Fruit fly (Drosophila melanogaster): ENCODE results near the gene CG14218.

DNA sequence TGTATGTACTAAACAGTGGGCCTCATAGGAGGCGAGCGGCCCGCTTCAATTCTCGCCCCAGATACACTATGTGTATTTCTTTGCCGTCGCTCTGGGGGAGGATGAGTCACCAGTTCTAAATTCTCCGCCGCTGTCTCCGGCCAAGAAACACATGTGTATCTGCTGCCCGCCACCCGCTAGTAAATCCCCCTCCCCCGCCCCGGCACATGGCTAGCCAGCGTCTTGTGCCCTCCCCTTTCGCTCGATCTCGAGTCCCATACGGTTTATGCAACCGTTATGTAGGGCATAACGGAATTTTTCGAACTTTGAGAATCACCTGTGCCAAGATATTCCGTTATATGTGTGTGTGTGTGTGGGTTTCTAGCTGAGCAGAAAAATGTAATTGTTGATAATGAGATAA, 24.1 kb upstream of the CG14218 start:
- no peak for TF ChIP-seq CG8924 (tag; optimal IDR thresholded peaks at IDR 0.05)
- TF ChIP-seq Gug (GFP tag; IDR thresholded peaks at IDR 0.05) = no peak
- peak; percentile 80 for TF ChIP-seq kay (GFP tag; optimal IDR thresholded peaks at IDR 0.05)
- TF ChIP-seq CG15011 (GFP tag; optimal IDR thresholded peaks at IDR 0.05) = no peak
- no peak for TF ChIP-seq gsb (GFP tag; IDR thresholded peaks at IDR 0.05)
- no peak for TF ChIP-seq Hr51 (GFP tag; optimal IDR thresholded peaks at IDR 0.05)
- TF ChIP-seq usp (GFP tag; optimal IDR thresholded peaks at IDR 0.05) = no peak

Data from whole organism, embryonic.